Worm (Caenorhabditis elegans) whole organism, mixed stage, embryonic: Measurements from ENCODE around the gene C02F5.12.

ENCODE experiments used
- M03D4.4 ChIP-seq: sonication (generic microtip); optimal IDR thresholded peaks from 2 replicates; lab custom pipeline; 2017; ENCODE audit warnings: mild to moderate bottlenecking, missing genetic modification characterization, missing compliant biosample characterization
- bed-3 ChIP-seq: fragments of 200-800 bp; sonication (Bioruptor generic); optimal IDR thresholded peaks from 3 replicates; lab custom pipeline; 2018; ENCODE audit warnings: mild to moderate bottlenecking, missing genetic modification characterization, moderate library complexity, missing compliant biosample characterization
- blmp-1 ChIP-seq: fragments of 150-350 bp; optimal IDR thresholded peaks from 2 replicates; lab custom pipeline; 2014; ENCODE audit warnings: missing biosample characterization, missing genetic modification characterization
- ceh-39 ChIP-seq: fragments of 150-350 bp; optimal IDR thresholded peaks from 2 replicates; lab custom pipeline; 2014; ENCODE audit warnings: missing biosample characterization, missing genetic modification characterization
- ceh-43 ChIP-seq: fragments of 200-800 bp; sonication (Bioruptor generic); optimal IDR thresholded peaks from 2 replicates; lab custom pipeline; 2018; ENCODE audit warnings: mild to moderate bottlenecking, missing genetic modification characterization, moderate library complexity, missing compliant biosample characterization
- ces-1 ChIP-seq: fragments of 150-350 bp; optimal IDR thresholded peaks from 2 replicates; lab custom pipeline; 2014; ENCODE audit warnings: missing biosample characterization, missing genetic modification reagents, missing genetic modification characterization
- cnd-1 ChIP-seq: fragments of 200-800 bp; sonication (Bioruptor generic); optimal IDR thresholded peaks from 2 replicates; lab custom pipeline; 2018; ENCODE audit warnings: mild to moderate bottlenecking, missing genetic modification characterization, missing compliant biosample characterization
- elt-1 ChIP-seq: sonication (generic microtip); optimal IDR thresholded peaks from 2 replicates; lab custom pipeline; 2017; ENCODE audit warnings: missing genetic modification characterization, mild to moderate bottlenecking, missing compliant biosample characterization, antibody characterized with exemption, moderate library complexity, borderline replicate concordance; ENCODE audit not compliant: insufficient read depth
- elt-3 ChIP-seq: fragments of 150-350 bp; optimal IDR thresholded peaks from 2 replicates; lab custom pipeline; 2014; ENCODE audit warnings: missing biosample characterization, missing genetic modification characterization
- flh-1 ChIP-seq: fragments of 200-800 bp; sonication (Bioruptor generic); optimal IDR thresholded peaks from 2 replicates; lab custom pipeline; 2018; ENCODE audit warnings: mild to moderate bottlenecking, missing genetic modification characterization, moderate library complexity, missing compliant biosample characterization
- ham-2 ChIP-seq: fragments of 200-800 bp; sonication (Bioruptor generic); optimal IDR thresholded peaks from 2 replicates; lab custom pipeline; 2018; ENCODE audit warnings: mild to moderate bottlenecking, missing genetic modification characterization, missing compliant biosample characterization
- hlh-1 ChIP-seq: fragments of 150-350 bp; optimal IDR thresholded peaks from 2 replicates; lab custom pipeline; 2014; ENCODE audit warnings: missing biosample characterization, missing genetic modification reagents, missing genetic modification characterization
- lin-13 ChIP-seq: fragments of 150-350 bp; optimal IDR thresholded peaks from 2 replicates; lab custom pipeline; 2014; ENCODE audit warnings: missing biosample characterization, missing genetic modification characterization
- lin-32 ChIP-seq: fragments of 200-800 bp; sonication (Bioruptor generic); optimal IDR thresholded peaks from 2 replicates; lab custom pipeline; 2018; ENCODE audit warnings: mild to moderate bottlenecking, missing genetic modification characterization, missing compliant biosample characterization
- lsy-2 ChIP-seq: fragments of 150-350 bp; optimal IDR thresholded peaks from 2 replicates; lab custom pipeline; 2014; ENCODE audit warnings: missing biosample characterization, missing genetic modification characterization
- mab-5 ChIP-seq: fragments of 150-350 bp; optimal IDR thresholded peaks from 2 replicates; lab custom pipeline; 2014; ENCODE audit warnings: missing biosample characterization, missing genetic modification characterization
- mep-1 ChIP-seq: fragments of 150-350 bp; optimal IDR thresholded peaks from 2 replicates; lab custom pipeline; 2017; ENCODE audit warnings: missing biosample characterization, missing genetic modification reagents, missing genetic modification characterization, inconsistent platforms
- mls-2 ChIP-seq: sonication (generic microtip); optimal IDR thresholded peaks from 2 replicates; lab custom pipeline; 2016; ENCODE audit warnings: mild to moderate bottlenecking, missing genetic modification characterization, moderate library complexity, missing compliant biosample characterization
- nhr-12 ChIP-seq: fragments of 150-350 bp; optimal IDR thresholded peaks from 2 replicates; lab custom pipeline; 2014; ENCODE audit warnings: missing biosample characterization, missing genetic modification characterization
- nhr-2 ChIP-seq: fragments of 150-350 bp; optimal IDR thresholded peaks from 2 replicates; lab custom pipeline; 2014; ENCODE audit warnings: missing biosample characterization, missing genetic modification characterization
- nhr-28 ChIP-seq: fragments of 150-350 bp; optimal IDR thresholded peaks from 2 replicates; lab custom pipeline; 2014; ENCODE audit warnings: missing biosample characterization, missing genetic modification characterization
- nhr-76 ChIP-seq: sonication (generic microtip); optimal IDR thresholded peaks from 2 replicates; lab custom pipeline; 2017; ENCODE audit warnings: missing biosample characterization, missing genetic modification characterization
- pha-4 ChIP-seq: fragments of 150-350 bp; optimal IDR thresholded peaks from 2 replicates; lab custom pipeline; 2018; ENCODE audit warnings: missing biosample characterization, missing genetic modification reagents, missing genetic modification characterization
- sem-2 ChIP-seq: fragments of 200-800 bp; sonication (Bioruptor generic); optimal IDR thresholded peaks from 2 replicates; lab custom pipeline; 2018; ENCODE audit warnings: mild to moderate bottlenecking, missing genetic modification characterization, missing compliant biosample characterization
- snpc-4 ChIP-seq: fragments of 150-350 bp; optimal IDR thresholded peaks from 2 replicates; lab custom pipeline; 2014; ENCODE audit warnings: missing biosample characterization, missing genetic modification characterization
- sptf-1 ChIP-seq: sonication (generic microtip); optimal IDR thresholded peaks from 2 replicates; lab custom pipeline; 2017; ENCODE audit warnings: mild to moderate bottlenecking, missing genetic modification characterization, moderate library complexity, missing compliant biosample characterization
- unc-120 ChIP-seq: sonication (generic microtip); optimal IDR thresholded peaks from 2 replicates; lab custom pipeline; 2017; ENCODE audit warnings: missing genetic modification characterization, missing compliant biosample characterization; ENCODE audit not compliant: poor library complexity, severe bottlenecking
- unc-39 ChIP-seq: fragments of 150-350 bp; optimal IDR thresholded peaks from 2 replicates; lab custom pipeline; 2014; ENCODE audit warnings: missing biosample characterization, missing genetic modification characterization
- unc-62 ChIP-seq: fragments of 150-350 bp; optimal IDR thresholded peaks from 2 replicates; lab custom pipeline; 2014; ENCODE audit warnings: missing biosample characterization, missing genetic modification reagents, missing genetic modification characterization
- zip-8 ChIP-seq: fragments of 150-350 bp; optimal IDR thresholded peaks from 2 replicates; lab custom pipeline; 2014; ENCODE audit warnings: missing biosample characterization, missing genetic modification characterization

Gene C02F5.12

ce11 chrIII:8242809-8243208 is at the start of gene C02F5.12:
Gene C02F5.12 (minus strand): TSS chrIII:8243029.
- TF ChIP-seq mep-1 (tag; lab: Kevin White, UChicago) (peak; percentile 6), nhr-2 (no peak), blmp-1 (tag; lab: Kevin White, UChicago) (no peak), sem-2 (no peak), unc-39 (no peak), ceh-43 (no peak), lsy-2 (tag; lab: Kevin White, UChicago) (peak; percentile 3), nhr-28 (tag; lab: Kevin White, UChicago) (peak; percentile 19), nhr-12 (tag; lab: Kevin White, UChicago) (peak; percentile 95), nhr-76 (no peak)

- peak; percentile 11 for TF ChIP-seq elt-1
- peak; percentile 11 for TF ChIP-seq unc-62 (GFP tag; lab: Kevin White, UChicago)
- TF ChIP-seq snpc-4 (tag; lab: Kevin White, UChicago) = no peak
- peak; percentile 22 for TF ChIP-seq elt-3 (tag; lab: Kevin White, UChicago)
- no peak for TF ChIP-seq mls-2
- TF ChIP-seq blmp-1 (tag; lab: Kevin White, UChicago) = no peak
Measured at ce11 chrIII:8291268-8292032, 48.6 kb upstream of the C02F5.12 start.

- TF ChIP-seq M03D4.4 (tag; lab: Kevin White, UChicago) = no peak
- TF ChIP-seq ces-1 (GFP tag; lab: Kevin White, UChicago) = peak; percentile 95
- TF ChIP-seq elt-1 = peak; percentile 43
- no peak for TF ChIP-seq cnd-1 (tag; lab: Kevin White, UChicago)
- no peak for TF ChIP-seq lin-32
Measured at ce11 chrIII:8289181-8289580, 46.4 kb upstream of the C02F5.12 start.

- TF ChIP-seq ces-1 (GFP tag; lab: Kevin White, UChicago) (no peak), nhr-12 (tag; lab: Kevin White, UChicago) (no peak), mls-2 (no peak), M03D4.4 (tag; lab: Kevin White, UChicago) (no peak), flh-1 (GFP tag; lab: Kevin White, UChicago) (no peak), lin-13 (tag; lab: Kevin White, UChicago) (no peak), sptf-1 (tag; lab: Kevin White, UChicago) (peak; percentile 27), unc-39 (no peak), ham-2 (GFP tag; lab: Kevin White, UChicago) (no peak), hlh-1 (no peak), bed-3 (no peak), mab-5 (tag; lab: Kevin White, UChicago) (no peak), unc-120 (tag; lab: Kevin White, UChicago) (peak; percentile 66)
- TF ChIP-seq, all 35 proteins: peak for 2
Measured at ce11 chrIII:8287519-8287918, 44.7 kb upstream of the C02F5.12 start.

ce11 chrIII:8286824-8287223 is 44.0 kb upstream of the C02F5.12 start:
- TF ChIP-seq elt-3 (tag; lab: Kevin White, UChicago) (no peak), pha-4 (tag; lab: Kevin White, UChicago) (no peak), hlh-1 (peak; percentile 91), lsy-2 (tag; lab: Kevin White, UChicago) (no peak), elt-1 (no peak)

- no peak for TF ChIP-seq pha-4 (tag; lab: Kevin White, UChicago)
- TF ChIP-seq ces-1 (GFP tag; lab: Kevin White, UChicago) = peak; percentile 23
Measured at ce11 chrIII:8286003-8286402, 43.2 kb upstream of the C02F5.12 start.

ce11 chrIII:8283525-8283924 is 40.7 kb upstream of the C02F5.12 start:
- TF ChIP-seq unc-39 = no peak
- TF ChIP-seq zip-8 (tag; lab: Kevin White, UChicago) = peak; percentile 35
- TF ChIP-seq nhr-2 = peak; percentile 21
- no peak for TF ChIP-seq unc-120 (tag; lab: Kevin White, UChicago)
- no peak for TF ChIP-seq ceh-39 (tag; lab: Kevin White, UChicago)
- TF ChIP-seq blmp-1 (tag; lab: Kevin White, UChicago) = no peak
- TF ChIP-seq hlh-1 = peak; percentile 5
- TF ChIP-seq nhr-76 = no peak
